Worm (Caenorhabditis elegans): ENCODE data around the gene C01B10.6.

- TF ChIP-seq unc-62 (GFP tag; optimal IDR thresholded peaks at IDR 0.05) (no peak), atf-7 (tag; optimal IDR thresholded peaks at IDR 0.05) (no peak), sea-2 (GFP tag; IDR thresholded peaks at IDR 0.05) (no peak), somi-1 (GFP tag; optimal IDR thresholded peaks at IDR 0.05) (no peak), ama-1 (optimal IDR thresholded peaks at IDR 0.05) (no peak), ama-1 (GFP tag; optimal IDR thresholded peaks at IDR 0.05) (no peak), ets-4 (GFP tag; optimal IDR thresholded peaks at IDR 0.05) (no peak), dpff-1 (tag; optimal IDR thresholded peaks at IDR 0.05) (no peak)
Measured at ce11 chrIV:6601213-6601724, 38.7 kb upstream of the C01B10.6 start, which contains the start of gene sup-36.

Data from whole organism, young adult.